Fruit fly (Drosophila melanogaster): Measurements from ENCODE around the gene CG17154.
A peak's percentile ranks its signal among the peaks of the same experiment; 100 is the strongest.

The CG17154 gene

dm6 chr3L:12077348-12077747, 11.1 kb upstream of the CG17154 start (continued):
- TF ChIP-seq Eip93F (GFP tag; optimal IDR thresholded peaks at IDR 0.05) = peak; percentile 32
- TF ChIP-seq CG31627 (GFP tag; optimal IDR thresholded peaks at IDR 0.05) = peak; percentile 67
- peak; percentile 78 for TF ChIP-seq net (GFP tag; optimal IDR thresholded peaks at IDR 0.05)
- TF ChIP-seq pdm3 (GFP tag; optimal IDR thresholded peaks at IDR 0.05) = peak; percentile 83
- peak; percentile 83 for TF ChIP-seq CG6276 (GFP tag; optimal IDR thresholded peaks at IDR 0.05)
- TF ChIP-seq Ets96B (tag; optimal IDR thresholded peaks at IDR 0.05) = peak; percentile 71
- peak; percentile 89 for TF ChIP-seq CG3919 (GFP tag; optimal IDR thresholded peaks at IDR 0.05)
- TF ChIP-seq CG4318 (GFP tag; optimal IDR thresholded peaks at IDR 0.05) = peak; percentile 59

dm6 chr3L:12077953-12078352, 10.5 kb upstream of the CG17154 start:
- no peak for TF ChIP-seq spab (GFP tag; optimal IDR thresholded peaks at IDR 0.05)
- TF ChIP-seq CG8319 (GFP tag; optimal IDR thresholded peaks at IDR 0.05) = no peak
- no peak for TF ChIP-seq OdsH (GFP tag; optimal IDR thresholded peaks at IDR 0.05)
- TF ChIP-seq vri (GFP tag; optimal IDR thresholded peaks at IDR 0.05) = no peak
- TF ChIP-seq CG11294 (GFP tag; IDR thresholded peaks at IDR 0.05) = no peak
- no peak for TF ChIP-seq fd85E (GFP tag; optimal IDR thresholded peaks at IDR 0.05)
- TF ChIP-seq dsx (GFP tag; optimal IDR thresholded peaks at IDR 0.05; ENCODE audit: poor library complexity, severe bottlenecking) = no peak
- no peak for TF ChIP-seq Eip75B (GFP tag; optimal IDR thresholded peaks at IDR 0.05)
- no peak for TF ChIP-seq CG31627 (GFP tag; optimal IDR thresholded peaks at IDR 0.05)
- no peak for TF ChIP-seq Sox15 (GFP tag; optimal IDR thresholded peaks at IDR 0.05)
- no peak for TF ChIP-seq achi (GFP tag; optimal IDR thresholded peaks at IDR 0.05)

- TF ChIP-seq Hr38 (GFP tag; optimal IDR thresholded peaks at IDR 0.05) (no peak), CG8632 (GFP tag; optimal IDR thresholded peaks at IDR 0.05) (no peak), CG10631 (GFP tag; optimal IDR thresholded peaks at IDR 0.05) (no peak), fkh (GFP tag; optimal IDR thresholded peaks at IDR 0.05) (peak; percentile 91), pdm3 (GFP tag; optimal IDR thresholded peaks at IDR 0.05) (no peak), CG3032 (tag; optimal IDR thresholded peaks at IDR 0.05) (no peak), acj6 (GFP tag; optimal IDR thresholded peaks at IDR 0.05) (no peak), svp (GFP tag) (peak; percentile 38), CG10669 (GFP tag; optimal IDR thresholded peaks at IDR 0.05) (no peak), CG8319 (GFP tag; optimal IDR thresholded peaks at IDR 0.05) (no peak), CG6808 (GFP tag; optimal IDR thresholded peaks at IDR 0.05) (peak; percentile 28), CG1621 (tag; optimal IDR thresholded peaks at IDR 0.05) (no peak), CG34406 (GFP tag; optimal IDR thresholded peaks at IDR 0.05) (no peak), CG6163 (GFP tag; IDR thresholded peaks at IDR 0.05) (no peak), Sox15 (GFP tag; optimal IDR thresholded peaks at IDR 0.05) (no peak), ss (GFP tag; optimal IDR thresholded peaks at IDR 0.05) (peak; percentile 28 to 54), achi (GFP tag; optimal IDR thresholded peaks at IDR 0.05) (no peak), fd59A (GFP tag; optimal IDR thresholded peaks at IDR 0.05) (no peak), CG11902 (GFP tag; optimal IDR thresholded peaks at IDR 0.05) (no peak), eg (GFP tag; IDR thresholded peaks at IDR 0.05) (no peak), Ets21C (GFP tag; optimal IDR thresholded peaks at IDR 0.05) (no peak), Eip78C (GFP tag) (peak; percentile 69), fd85E (GFP tag; optimal IDR thresholded peaks at IDR 0.05) (no peak), Sox14 (GFP tag; optimal IDR thresholded peaks at IDR 0.05) (no peak), CG31627 (GFP tag; optimal IDR thresholded peaks at IDR 0.05) (no peak), Met (GFP tag; optimal IDR thresholded peaks at IDR 0.05) (no peak), CG9139 (GFP tag; optimal IDR thresholded peaks at IDR 0.05) (peak; percentile 25), dsx (GFP tag; optimal IDR thresholded peaks at IDR 0.05; ENCODE audit: poor library complexity, severe bottlenecking) (no peak), net (GFP tag; optimal IDR thresholded peaks at IDR 0.05) (no peak), Hr4 (GFP tag; optimal IDR thresholded peaks at IDR 0.05) (no peak), CG16779 (tag; optimal IDR thresholded peaks at IDR 0.05) (no peak), Smox (GFP tag; optimal IDR thresholded peaks at IDR 0.05) (no peak), CG6854 (GFP tag; optimal IDR thresholded peaks at IDR 0.05) (no peak)
These were observed 9.7 kb upstream of the CG17154 start for dm6 chr3L:12078551-12079318.

Measured in whole organism, prepupa.